Worm (Caenorhabditis elegans) whole organism, L4 larva: ENCODE measurements around the gene F10A3.11.

Experiments used
- F10B5.3 ChIP-seq: sonication (generic microtip); optimal IDR thresholded peaks from 2 replicates; lab custom pipeline; 2016; ENCODE audit warnings: mild to moderate bottlenecking, missing genetic modification characterization, missing compliant biosample characterization
- F37D6.2 ChIP-seq: sonication (generic microtip); optimal IDR thresholded peaks from 2 replicates; lab custom pipeline; 2016; ENCODE audit warnings: mild to moderate bottlenecking, missing genetic modification characterization, missing compliant biosample characterization
- attf-4 ChIP-seq: sonication (generic microtip); optimal IDR thresholded peaks from 3 replicates; lab custom pipeline; 2017; ENCODE audit warnings: missing biosample characterization, missing genetic modification characterization
- dmd-8 ChIP-seq: fragments of 200-800 bp; sonication (Bioruptor generic); IDR thresholded peaks from 2 replicates; pipeline ENCODE4 v1.3.6; 2022; ENCODE audit warnings: missing genetic modification characterization, missing compliant biosample characterization
- dpl-1 ChIP-seq: fragments of 150-350 bp; optimal IDR thresholded peaks from 2 replicates; lab custom pipeline; 2014; ENCODE audit warnings: missing biosample characterization, missing genetic modification reagents, missing genetic modification characterization
- hlh-11 ChIP-seq: fragments of 200-800 bp; sonication (Bioruptor generic); optimal IDR thresholded peaks from 2 replicates; lab custom pipeline; 2018; ENCODE audit warnings: mild to moderate bottlenecking, missing genetic modification characterization, missing compliant biosample characterization
- jun-1 ChIP-seq: fragments of 150-350 bp; optimal IDR thresholded peaks from 2 replicates; lab custom pipeline; 2014; ENCODE audit warnings: missing biosample characterization, missing genetic modification reagents, missing genetic modification characterization
- lin-15B ChIP-seq: fragments of 150-350 bp; sonication (generic microtip); optimal IDR thresholded peaks from 3 replicates; lab custom pipeline; 2014; ENCODE audit warnings: missing biosample characterization, missing genetic modification characterization
- mxl-2 ChIP-seq: fragments of 200-800 bp; sonication (Bioruptor generic); conservative IDR thresholded peaks from 2 replicates; pipeline ENCODE4 v1.3.6; 2022; ENCODE audit warnings: missing genetic modification reagents, missing genetic modification characterization, missing compliant biosample characterization
- snpc-4 ChIP-seq: fragments of 150-350 bp; optimal IDR thresholded peaks from 2 replicates; lab custom pipeline; 2014; ENCODE audit warnings: missing biosample characterization, missing genetic modification characterization
- unc-62 ChIP-seq, 3 experiments: fragments of 150-350 bp in 1 of 3; sonication (generic microtip); optimal IDR thresholded peaks in 2 of 3; peaks in 1 of 3; 1 replicate in 1 of 3; 2 replicates in 2 of 3; lab custom pipeline; 2014 to 2017; ENCODE audit warnings: missing biosample characterization in 3 of 3, missing genetic modification characterization in 3 of 3, missing genetic modification reagents in 3 of 3, missing genotype in 1 of 3

DNA sequence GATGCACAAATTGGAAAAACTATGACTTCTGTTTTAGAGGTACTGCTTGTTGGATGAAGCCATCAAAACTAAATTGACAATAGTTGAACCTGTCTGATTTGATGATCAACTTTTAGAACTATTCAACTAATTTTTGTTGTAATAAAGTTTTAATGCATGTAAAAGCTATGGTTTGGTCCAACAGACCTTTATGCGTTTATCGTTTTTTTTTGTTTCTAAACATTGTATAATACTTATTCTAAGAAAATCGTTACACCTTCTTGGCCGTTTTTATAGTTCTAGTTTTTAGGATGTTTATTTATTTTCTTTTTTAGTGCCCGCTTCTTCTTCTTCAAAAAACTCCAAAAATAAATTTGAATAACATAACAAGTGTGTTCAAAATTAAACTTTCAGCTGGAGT, 1.2 kb downstream of the F10A3.11 start, which contains the start of gene F10A3.12:
- TF ChIP-seq F10B5.3 (tag; lab: Kevin White, UChicago) = no peak
- TF ChIP-seq snpc-4 (tag; lab: Kevin White, UChicago) = no peak
- no peak for TF ChIP-seq dmd-8 (GFP tag; lab: Robert Waterston, UW)
- TF ChIP-seq lin-15B (tag; lab: Kevin White, UChicago) = no peak
- TF ChIP-seq hlh-11 (tag; lab: Kevin White, UChicago) = no peak
- TF ChIP-seq jun-1 (tag; lab: Kevin White, UChicago) = no peak
- no peak for TF ChIP-seq attf-4 (tag; lab: Kevin White, UChicago)
- no peak for TF ChIP-seq unc-62 (GFP tag; optimal IDR thresholded peaks at IDR 0.05 in 1 of 2; lab: Kevin White, UChicago)
- no peak for TF ChIP-seq unc-62 (tag; optimal IDR thresholded peaks at IDR 0.05; lab: Kevin White, UChicago)
- no peak for TF ChIP-seq dpl-1 (GFP tag; lab: Kevin White, UChicago)
- TF ChIP-seq F37D6.2 (tag; lab: Kevin White, UChicago) = no peak
- no peak for TF ChIP-seq mxl-2 (GFP tag; lab: Robert Waterston, UW)
